Worm (Caenorhabditis elegans): ENCODE results near the gene R11A8.1.

Gene R11A8.1

ce11 chrIV:10331882-10332281, 25.1 kb downstream of the R11A8.1 start (continued):
- TF ChIP-seq unc-62 (GFP tag; optimal IDR thresholded peaks at IDR 0.05 in 1 of 2) (no peak), unc-62 (tag; optimal IDR thresholded peaks at IDR 0.05) (no peak), zip-11 (GFP tag; IDR thresholded peaks at IDR 0.05) (no peak), lin-1 (GFP tag; IDR thresholded peaks at IDR 0.05) (peak; percentile 72; the same call in 1 of the 2 replicates), ceh-32 (tag; optimal IDR thresholded peaks at IDR 0.05; ENCODE audit: poor library complexity) (no peak), dmd-9 (GFP tag; IDR thresholded peaks at IDR 0.05) (no peak), dmd-8 (GFP tag; IDR thresholded peaks at IDR 0.05) (no peak), D1046.2 (GFP tag; IDR thresholded peaks at IDR 0.05) (no peak), F49E8.2 (tag; optimal IDR thresholded peaks at IDR 0.05; ENCODE audit: borderline replicate concordance) (no peak), unc-39 (tag; optimal IDR thresholded peaks at IDR 0.05) (no peak), mep-1 (tag; optimal IDR thresholded peaks at IDR 0.05) (no peak), F37D6.2 (tag; optimal IDR thresholded peaks at IDR 0.05) (no peak), dve-1 (tag; optimal IDR thresholded peaks at IDR 0.05; ENCODE audit: insufficient read depth) (peak; percentile 70), mxl-3 (GFP tag; optimal IDR thresholded peaks at IDR 0.05) (peak; percentile 18), tra-1 (GFP tag; IDR thresholded peaks at IDR 0.05) (no peak), ceh-44 (GFP tag; IDR thresholded peaks at IDR 0.05) (no peak), madf-5 (GFP tag; IDR thresholded peaks at IDR 0.05) (no peak), nhr-6 (tag; optimal IDR thresholded peaks at IDR 0.05) (no peak), dmd-6 (GFP tag; IDR thresholded peaks at IDR 0.05) (peak; percentile 75), hlh-11 (tag; optimal IDR thresholded peaks at IDR 0.05) (peak; percentile 78), lir-3 (tag; optimal IDR thresholded peaks at IDR 0.05) (no peak), jun-1 (tag; optimal IDR thresholded peaks at IDR 0.05) (no peak), arid-1 (GFP tag; conservative IDR thresholded peaks at IDR 0.05) (no peak), ceh-62 (tag; optimal IDR thresholded peaks at IDR 0.05) (no peak), hif-1 (tag; optimal IDR thresholded peaks at IDR 0.05) (no peak), nhr-76 (tag; optimal IDR thresholded peaks at IDR 0.05) (no peak), daf-12 (tag; optimal IDR thresholded peaks at IDR 0.05) (no peak), cey-2 (tag; optimal IDR thresholded peaks at IDR 0.05; ENCODE audit: borderline replicate concordance, insufficient read depth) (no peak), fkh-10 (GFP tag; optimal IDR thresholded peaks at IDR 0.05) (no peak), lin-15B (tag; optimal IDR thresholded peaks at IDR 0.05) (no peak), F10B5.3 (tag; optimal IDR thresholded peaks at IDR 0.05) (no peak), nhr-28 (tag; optimal IDR thresholded peaks at IDR 0.05) (peak; percentile 69), unc-130 (GFP tag; optimal IDR thresholded peaks at IDR 0.05) (no peak), egl-27 (tag; optimal IDR thresholded peaks at IDR 0.05) (no peak), fos-1 (tag; optimal IDR thresholded peaks at IDR 0.05) (no peak), rbr-2 (tag; optimal IDR thresholded peaks at IDR 0.05) (no peak), spr-3 (GFP tag; optimal IDR thresholded peaks at IDR 0.05) (no peak), aly-2 (tag; optimal IDR thresholded peaks at IDR 0.05) (no peak), nhr-77 (tag; optimal IDR thresholded peaks at IDR 0.05) (peak; percentile 78), ZK546.5 (tag; optimal IDR thresholded peaks at IDR 0.05) (no peak), tag-97 (GFP tag; IDR thresholded peaks at IDR 0.05) (no peak), zip-2 (tag; optimal IDR thresholded peaks at IDR 0.05) (no peak), T20F7.1 (GFP tag; optimal IDR thresholded peaks at IDR 0.05) (no peak), F26F4.8 (GFP tag; conservative IDR thresholded peaks at IDR 0.05) (no peak), ceh-20 (GFP tag; IDR thresholded peaks at IDR 0.05) (peak; percentile 21; the same call in 1 of the 2 replicates), Y48G9A.11 (GFP tag; IDR thresholded peaks at IDR 0.05) (no peak), sdz-12 (GFP tag; optimal IDR thresholded peaks at IDR 0.05) (no peak), nhr-48 (tag; optimal IDR thresholded peaks at IDR 0.05) (no peak), nhr-237 (tag; optimal IDR thresholded peaks at IDR 0.05) (no peak), nhr-11 (tag; optimal IDR thresholded peaks at IDR 0.05) (no peak), ceh-28 (tag; optimal IDR thresholded peaks at IDR 0.05) (no peak), ZK337.2 (GFP tag; IDR thresholded peaks at IDR 0.05) (no peak), Y5F2A.4 (GFP tag; optimal IDR thresholded peaks at IDR 0.05) (no peak)

All from whole organism, L4 larva.